Worm (Caenorhabditis elegans) whole organism, L4 larva: ENCODE data around the gene Y37H2A.13.
A peak's percentile ranks its signal among the peaks of the same experiment; 100 is the strongest.

ENCODE experiments used
- F26F4.8 ChIP-seq: fragments of 200-800 bp; sonication (Bioruptor generic); conservative IDR thresholded peaks from 2 replicates; pipeline ENCODE4 v1.3.6; 2022; ENCODE audit warnings: missing genetic modification characterization, missing compliant biosample characterization
- R02D3.7 ChIP-seq: fragments of 150-350 bp; sonication (generic microtip); optimal IDR thresholded peaks from 3 replicates; lab custom pipeline; 2014; ENCODE audit warnings: missing biosample characterization, missing genetic modification characterization
- T20F7.1 ChIP-seq: fragments of 200-800 bp; sonication (Bioruptor generic); optimal IDR thresholded peaks from 2 replicates; lab custom pipeline; 2018; ENCODE audit warnings: mild to moderate bottlenecking, missing genetic modification characterization, missing compliant biosample characterization
- Y48G9A.11 ChIP-seq: fragments of 200-800 bp; sonication (Bioruptor generic); IDR thresholded peaks from 2 replicates; pipeline ENCODE4 v1.3.6; 2022; ENCODE audit warnings: missing genetic modification reagents, missing genetic modification characterization, missing compliant biosample characterization
- Y75B8A.6 ChIP-seq: fragments of 200-800 bp; sonication (Bioruptor generic); IDR thresholded peaks from 2 replicates; pipeline ENCODE4 v1.3.6; 2022; ENCODE audit warnings: missing genetic modification reagents, missing genetic modification characterization, missing compliant biosample characterization
- ZK546.5 ChIP-seq, 2 experiments: sonication (generic microtip); optimal IDR thresholded peaks; 2 replicates each; lab custom pipeline; 2017; ENCODE audit warnings: missing biosample characterization in 2 of 2, missing genetic modification characterization in 2 of 2
- aha-1 ChIP-seq: fragments of 150-350 bp; peaks from one replicate; lab custom pipeline; 2014; ENCODE audit warnings: missing biosample characterization, missing genetic modification characterization
- attf-4 ChIP-seq: sonication (generic microtip); optimal IDR thresholded peaks from 3 replicates; lab custom pipeline; 2017; ENCODE audit warnings: missing biosample characterization, missing genetic modification characterization
- ceh-20 ChIP-seq: fragments of 200-800 bp; sonication (Bioruptor generic); IDR thresholded peaks from 2 replicates; pipeline ENCODE4 v1.3.6; 2022; ENCODE audit warnings: missing genetic modification reagents, missing genetic modification characterization, missing compliant biosample characterization
- ceh-44 ChIP-seq: fragments of 200-800 bp; sonication (Bioruptor generic); IDR thresholded peaks from 2 replicates; pipeline ENCODE4 v1.3.6; 2022; ENCODE audit warnings: missing genetic modification reagents, missing genetic modification characterization, missing compliant biosample characterization
- ceh-82 ChIP-seq: sonication (generic microtip); optimal IDR thresholded peaks from 2 replicates; lab custom pipeline; 2017; ENCODE audit warnings: missing biosample characterization, missing genetic modification characterization
- ctbp-1 ChIP-seq: fragments of 200-800 bp; sonication (Bioruptor generic); IDR thresholded peaks from 2 replicates; pipeline ENCODE4 v1.3.6; 2022; ENCODE audit warnings: missing genetic modification reagents, missing genetic modification characterization, missing compliant biosample characterization
- daf-16 ChIP-seq, 3 experiments: sonication (generic microtip); optimal IDR thresholded peaks; 2 replicates each; lab custom pipeline; 2016 to 2017; ENCODE audit warnings: missing genetic modification characterization in 3 of 3, missing genetic modification reagents in 3 of 3, mild to moderate bottlenecking in 2 of 3, missing compliant biosample characterization in 2 of 3, missing biosample characterization in 1 of 3, moderate library complexity in 1 of 3
- dmd-9 ChIP-seq: fragments of 200-800 bp; sonication (Bioruptor generic); IDR thresholded peaks from 2 replicates; pipeline ENCODE4 v1.3.6; 2022; ENCODE audit warnings: missing genetic modification reagents, missing genetic modification characterization, missing compliant biosample characterization
- egl-43 ChIP-seq: fragments of 200-800 bp; sonication (Bioruptor generic); IDR thresholded peaks from 2 replicates; pipeline ENCODE4 v1.3.6; 2022; ENCODE audit warnings: missing genetic modification reagents, missing genetic modification characterization, missing compliant biosample characterization
- gei-8 ChIP-seq: fragments of 200-800 bp; sonication (Bioruptor generic); optimal IDR thresholded peaks from 2 replicates; lab custom pipeline; 2018; ENCODE audit warnings: mild to moderate bottlenecking, missing genetic modification characterization, missing compliant biosample characterization
- lin-15B ChIP-seq: fragments of 150-350 bp; sonication (generic microtip); optimal IDR thresholded peaks from 3 replicates; lab custom pipeline; 2014; ENCODE audit warnings: missing biosample characterization, missing genetic modification characterization
- lin-29 ChIP-seq: fragments of 200-800 bp; sonication (Bioruptor generic); IDR thresholded peaks from 2 replicates; pipeline ENCODE4 v1.3.6; 2022; ENCODE audit warnings: missing genetic modification reagents, missing genetic modification characterization, missing compliant biosample characterization
- lin-39 ChIP-seq: fragments of 150-350 bp; optimal IDR thresholded peaks from 2 replicates; lab custom pipeline; 2014; ENCODE audit warnings: missing biosample characterization, missing genetic modification reagents, missing genetic modification characterization
- lsy-2 ChIP-seq, 2 experiments: fragments of 150-350 bp in 1 of 2; sonication (generic microtip) in 1 of 2; optimal IDR thresholded peaks; 2 replicates each; lab custom pipeline; 2014 to 2017; ENCODE audit warnings: missing biosample characterization in 2 of 2, missing genetic modification characterization in 2 of 2
- madf-9 ChIP-seq: fragments of 200-800 bp; sonication (Bioruptor generic); conservative IDR thresholded peaks from 2 replicates; pipeline ENCODE4 v1.3.6; 2022; ENCODE audit warnings: missing genetic modification reagents, missing genetic modification characterization, missing compliant biosample characterization
- mdt-29 ChIP-seq: fragments of 200-800 bp; sonication (Bioruptor generic); IDR thresholded peaks from 2 replicates; pipeline ENCODE4 v1.3.6; 2022; ENCODE audit warnings: missing genetic modification reagents, missing genetic modification characterization, missing compliant biosample characterization
- mxl-3 ChIP-seq: fragments of 200-800 bp; sonication (Bioruptor generic); optimal IDR thresholded peaks from 2 replicates; lab custom pipeline; 2018; ENCODE audit warnings: mild to moderate bottlenecking, missing genetic modification characterization, missing compliant biosample characterization
- nhr-11 ChIP-seq: fragments of 150-350 bp; optimal IDR thresholded peaks from 2 replicates; lab custom pipeline; 2014; ENCODE audit warnings: missing biosample characterization, missing genetic modification characterization
- nhr-48 ChIP-seq: sonication (generic microtip); optimal IDR thresholded peaks from 2 replicates; lab custom pipeline; 2016; ENCODE audit warnings: mild to moderate bottlenecking, missing genetic modification characterization, missing compliant biosample characterization
- sdz-12 ChIP-seq: fragments of 200-800 bp; sonication (Bioruptor generic); optimal IDR thresholded peaks from 2 replicates; lab custom pipeline; 2018; ENCODE audit warnings: mild to moderate bottlenecking, missing genetic modification characterization, missing compliant biosample characterization
- set-16 ChIP-seq: fragments of 200-800 bp; sonication (Bioruptor generic); IDR thresholded peaks from 2 replicates; pipeline ENCODE4 v1.3.6; 2022; ENCODE audit warnings: missing genetic modification reagents, missing genetic modification characterization, missing compliant biosample characterization
- spr-1 ChIP-seq: sonication (generic microtip); optimal IDR thresholded peaks from 2 replicates; lab custom pipeline; 2016; ENCODE audit warnings: mild to moderate bottlenecking, missing genetic modification characterization, missing compliant biosample characterization
- spr-3 ChIP-seq: fragments of 200-800 bp; sonication (Bioruptor generic); optimal IDR thresholded peaks from 2 replicates; lab custom pipeline; 2018; ENCODE audit warnings: mild to moderate bottlenecking, missing genetic modification characterization, missing compliant biosample characterization
- tag-97 ChIP-seq: fragments of 200-800 bp; sonication (Bioruptor generic); IDR thresholded peaks from 2 replicates; pipeline ENCODE4 v1.3.6; 2022; ENCODE audit warnings: missing genetic modification characterization, missing compliant biosample characterization
- unc-130 ChIP-seq: sonication (generic microtip); optimal IDR thresholded peaks from 2 replicates; lab custom pipeline; 2016; ENCODE audit warnings: missing genetic modification reagents, missing genetic modification characterization, missing compliant biosample characterization
- vab-7 ChIP-seq: fragments of 200-800 bp; sonication (Bioruptor generic); IDR thresholded peaks from 2 replicates; pipeline ENCODE4 v1.3.6; 2022; ENCODE audit warnings: missing genetic modification reagents, missing genetic modification characterization, missing compliant biosample characterization
- zip-2 ChIP-seq: fragments of 150-350 bp; optimal IDR thresholded peaks from 2 replicates; lab custom pipeline; 2014; ENCODE audit warnings: missing biosample characterization, missing genetic modification characterization

Y37H2A.13 gene

DNA sequence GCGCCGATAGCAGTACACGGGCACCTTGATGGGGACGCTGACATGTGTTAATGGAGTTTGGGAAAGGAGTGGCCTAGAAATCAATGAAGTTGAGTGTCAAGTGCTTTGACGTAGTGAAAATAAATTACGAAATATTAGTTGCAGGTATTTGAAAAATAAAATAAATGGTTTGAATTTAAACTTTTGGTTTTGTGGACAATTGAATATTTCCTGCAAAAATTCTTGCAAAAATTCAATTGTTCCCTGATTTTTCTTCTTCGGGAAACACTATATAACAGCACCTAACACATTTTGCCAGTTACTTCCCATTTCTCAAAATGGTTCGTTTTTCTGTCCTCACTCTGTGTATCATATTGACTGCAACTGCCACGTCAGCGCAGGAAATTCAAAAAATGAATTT lies at the start of gene Y37H2A.13:
Y37H2A.13 (plus strand) TSS at position 301 of the 400 bp plus-strand sequence.
- TF ChIP-seq spr-3 (no peak), tag-97 (GFP tag; lab: Robert Waterston, UW) (no peak), spr-1 (tag; lab: Kevin White, UChicago) (no peak), R02D3.7 (no peak), nhr-11 (tag; lab: Kevin White, UChicago) (no peak), unc-130 (GFP tag; lab: Kevin White, UChicago) (no peak), mdt-29 (GFP tag; lab: Robert Waterston, UW) (no peak), lin-15B (no peak), ctbp-1 (no peak), ZK546.5 (tag; optimal IDR thresholded peaks at IDR 0.05; lab: Kevin White, UChicago) (no peak), lsy-2 (tag; optimal IDR thresholded peaks at IDR 0.05; lab: Kevin White, UChicago) (no peak), Y48G9A.11 (GFP tag; lab: Robert Waterston, UW) (no peak), zip-2 (tag; lab: Kevin White, UChicago) (no peak), lin-29 (GFP tag; lab: Robert Waterston, UW) (no peak), ceh-44 (GFP tag; lab: Robert Waterston, UW) (no peak), ceh-20 (GFP tag; lab: Robert Waterston, UW) (no peak), F26F4.8 (GFP tag; lab: Robert Waterston, UW) (no peak), daf-16 (GFP tag; optimal IDR thresholded peaks at IDR 0.05; lab: Kevin White, UChicago) (no peak), daf-16 (tag; optimal IDR thresholded peaks at IDR 0.05; lab: Kevin White, UChicago) (no peak)

- no peak for TF ChIP-seq madf-9 (GFP tag; lab: Robert Waterston, UW)
- no peak for TF ChIP-seq vab-7 (GFP tag; lab: Robert Waterston, UW)
These were observed 48.7 kb upstream of the Y37H2A.13 start for ce11 chrV:18093941-18094340.

- TF ChIP-seq ceh-82 (tag; lab: Kevin White, UChicago) (no peak), zip-2 (tag; lab: Kevin White, UChicago) (no peak), sdz-12 (GFP tag; lab: Kevin White, UChicago) (no peak), attf-4 (tag; lab: Kevin White, UChicago) (no peak), gei-8 (no peak), T20F7.1 (GFP tag; lab: Kevin White, UChicago) (no peak)
These were observed 44.3 kb upstream of the Y37H2A.13 start, which contains the start of gene par-4 for ce11 chrV:18098387-18098786. Gene par-4 (plus strand): TSS chrV:18098687.

DNA sequence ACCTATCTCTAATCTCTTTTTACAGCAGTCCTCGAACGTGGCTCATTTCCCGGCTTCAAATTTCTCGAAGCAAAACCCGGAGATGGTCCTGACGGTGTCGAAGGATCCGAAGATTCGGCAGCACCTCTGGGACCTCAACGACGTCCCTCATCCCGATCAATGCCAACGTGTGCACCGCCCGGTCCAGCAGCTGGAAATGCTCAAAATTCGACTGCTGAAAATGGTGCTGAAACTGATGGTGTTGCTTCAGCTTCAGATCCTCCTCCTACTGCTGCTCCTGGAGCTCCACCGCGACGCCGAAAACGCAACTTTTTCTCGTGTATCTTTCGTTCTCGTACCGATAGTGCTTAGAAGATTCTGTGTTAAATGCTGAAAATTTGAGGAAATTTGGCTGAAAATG lies 36.6 kb upstream of the Y37H2A.13 start:
- TF ChIP-seq egl-43 (0 out of 2 replicates have a peak, but pooled peaks have one; percentile 22), aha-1 (tag; lab: Kevin White, UChicago) (peak; percentile 72), set-16 (GFP tag; lab: Robert Waterston, UW) (peak; percentile 72), nhr-48 (no peak)

DNA sequence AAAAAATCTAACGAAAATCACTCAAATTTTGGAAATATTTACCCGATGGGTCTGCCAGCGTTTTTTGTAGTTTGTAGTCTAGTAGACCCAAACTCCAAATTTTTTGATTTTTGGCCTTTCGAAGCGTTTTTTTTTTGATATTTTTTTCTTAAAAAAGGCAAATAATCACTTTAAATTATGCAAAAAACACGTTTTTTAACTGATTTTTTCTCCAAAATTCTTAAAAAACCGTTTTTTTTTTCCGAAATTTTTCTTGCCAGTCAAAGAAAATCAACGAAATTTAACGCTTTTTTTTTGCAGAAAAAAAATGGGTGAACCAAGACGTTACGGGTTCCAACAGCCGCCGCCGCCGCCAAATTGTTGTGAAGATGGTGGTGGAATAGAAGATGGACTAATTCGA lies 34.7 kb upstream of the Y37H2A.13 start, which contains the start of gene Y37H2A.1:
Y37H2A.1 (plus strand) TSS at position 301 of the 400 bp plus-strand sequence.
- no peak for TF ChIP-seq Y75B8A.6 (GFP tag; lab: Robert Waterston, UW)
- no peak for TF ChIP-seq lin-39 (tag; lab: Kevin White, UChicago)
- no peak for TF ChIP-seq dmd-9 (GFP tag; lab: Robert Waterston, UW)
- TF ChIP-seq nhr-48 = no peak
- TF ChIP-seq mxl-3 (GFP tag; lab: Kevin White, UChicago) = no peak
- TF ChIP-seq daf-16 (GFP tag; optimal IDR thresholded peaks at IDR 0.05; lab: Kevin White, UChicago) = no peak
- TF ChIP-seq daf-16 (tag; optimal IDR thresholded peaks at IDR 0.05; lab: Kevin White, UChicago) = no peak
- TF ChIP-seq, all 104 proteins: peak for 0
